Worm (Caenorhabditis elegans): ENCODE measurements around the gene T02B11.6.

T02B11.6 gene

ce11 chrV:889216-889615, at the start of gene T02B11.6:
Gene T02B11.6 (minus strand): TSS chrV:889316.
- TF ChIP-seq nhr-237 (tag; optimal IDR thresholded peaks at IDR 0.05): no peak
- TF ChIP-seq cnd-1 (tag; optimal IDR thresholded peaks at IDR 0.05): no peak
- TF ChIP-seq nhr-12 (tag; optimal IDR thresholded peaks at IDR 0.05): no peak
- no peak for TF ChIP-seq lin-32 (GFP tag; optimal IDR thresholded peaks at IDR 0.05)
- no peak for TF ChIP-seq sem-2 (GFP tag; optimal IDR thresholded peaks at IDR 0.05)
- no peak for TF ChIP-seq elt-3 (tag; optimal IDR thresholded peaks at IDR 0.05)
- TF ChIP-seq elt-1 (tag; optimal IDR thresholded peaks at IDR 0.05; ENCODE audit: borderline replicate concordance, insufficient read depth): no peak
- no peak for TF ChIP-seq ceh-39 (tag; optimal IDR thresholded peaks at IDR 0.05)
- no peak for TF ChIP-seq lsy-2 (tag; optimal IDR thresholded peaks at IDR 0.05)

ce11 chrV:917488-917887, 28.4 kb upstream of the T02B11.6 start, which contains the start of gene H24K24.2:
Gene H24K24.2 (plus strand): TSS chrV:917788.
- TF ChIP-seq cnd-1 (tag; optimal IDR thresholded peaks at IDR 0.05): no peak
- TF ChIP-seq ceh-43 (GFP tag; optimal IDR thresholded peaks at IDR 0.05): no peak
- no peak for TF ChIP-seq unc-120 (tag; optimal IDR thresholded peaks at IDR 0.05; ENCODE audit: poor library complexity, severe bottlenecking)
- no peak for TF ChIP-seq nhr-12 (tag; optimal IDR thresholded peaks at IDR 0.05)
- TF ChIP-seq snpc-4 (tag; optimal IDR thresholded peaks at IDR 0.05): no peak
- TF ChIP-seq lin-13 (tag; optimal IDR thresholded peaks at IDR 0.05): no peak
- TF ChIP-seq nhr-28 (tag; optimal IDR thresholded peaks at IDR 0.05): no peak
- TF ChIP-seq mep-1 (tag; optimal IDR thresholded peaks at IDR 0.05): no peak
- TF ChIP-seq hlh-1 (tag; optimal IDR thresholded peaks at IDR 0.05): no peak
- no peak for TF ChIP-seq ceh-39 (tag; optimal IDR thresholded peaks at IDR 0.05)
- TF ChIP-seq blmp-1 (tag; optimal IDR thresholded peaks at IDR 0.05): no peak
- TF ChIP-seq flh-1 (GFP tag; optimal IDR thresholded peaks at IDR 0.05): no peak
- TF ChIP-seq sptf-1 (tag; optimal IDR thresholded peaks at IDR 0.05): no peak
- no peak for TF ChIP-seq nhr-237 (tag; optimal IDR thresholded peaks at IDR 0.05)
- no peak for TF ChIP-seq zip-8 (tag; optimal IDR thresholded peaks at IDR 0.05)
- no peak for TF ChIP-seq nhr-76 (tag; optimal IDR thresholded peaks at IDR 0.05)
- no peak for TF ChIP-seq drap-1 (GFP tag; optimal IDR thresholded peaks at IDR 0.05)
- TF ChIP-seq unc-39 (tag; optimal IDR thresholded peaks at IDR 0.05): no peak

ce11 chrV:915716-916115, 26.6 kb upstream of the T02B11.6 start:
- TF ChIP-seq elt-1 (tag; optimal IDR thresholded peaks at IDR 0.05; ENCODE audit: borderline replicate concordance, insufficient read depth) (no peak), nhr-237 (tag; optimal IDR thresholded peaks at IDR 0.05) (no peak), elt-3 (tag; optimal IDR thresholded peaks at IDR 0.05) (no peak), M03D4.4 (tag; optimal IDR thresholded peaks at IDR 0.05) (no peak), nhr-28 (tag; optimal IDR thresholded peaks at IDR 0.05) (no peak), unc-120 (tag; optimal IDR thresholded peaks at IDR 0.05; ENCODE audit: poor library complexity, severe bottlenecking) (no peak), ceh-83 (GFP tag; optimal IDR thresholded peaks at IDR 0.05) (no peak), drap-1 (GFP tag; optimal IDR thresholded peaks at IDR 0.05) (no peak), pha-4 (tag; optimal IDR thresholded peaks at IDR 0.05) (no peak), hlh-1 (tag; optimal IDR thresholded peaks at IDR 0.05) (no peak), mls-2 (tag; optimal IDR thresholded peaks at IDR 0.05) (no peak), snpc-4 (tag; optimal IDR thresholded peaks at IDR 0.05) (no peak), unc-39 (tag; optimal IDR thresholded peaks at IDR 0.05) (no peak)

- TF ChIP-seq hlh-1 (tag; optimal IDR thresholded peaks at IDR 0.05) (no peak), flh-1 (GFP tag; optimal IDR thresholded peaks at IDR 0.05) (no peak), mep-1 (tag; optimal IDR thresholded peaks at IDR 0.05) (no peak)
Measured at ce11 chrV:911474-911873, 22.4 kb upstream of the T02B11.6 start, which contains the start of gene adh-5. Gene adh-5 (plus strand): TSS chrV:911774.

- TF ChIP-seq sem-2 (GFP tag; optimal IDR thresholded peaks at IDR 0.05): no peak
- peak; percentile 81 for TF ChIP-seq elt-1 (tag; optimal IDR thresholded peaks at IDR 0.05; ENCODE audit: borderline replicate concordance, insufficient read depth)
Measured at ce11 chrV:910588-910987, 21.5 kb upstream of the T02B11.6 start.

- no peak for TF ChIP-seq hlh-1 (tag; optimal IDR thresholded peaks at IDR 0.05)
- TF ChIP-seq mls-2 (tag; optimal IDR thresholded peaks at IDR 0.05): no peak
- TF ChIP-seq nhr-28 (tag; optimal IDR thresholded peaks at IDR 0.05): no peak
- no peak for TF ChIP-seq unc-39 (tag; optimal IDR thresholded peaks at IDR 0.05)
- no peak for TF ChIP-seq cnd-1 (tag; optimal IDR thresholded peaks at IDR 0.05)
- TF ChIP-seq snpc-4 (tag; optimal IDR thresholded peaks at IDR 0.05): no peak
- no peak for TF ChIP-seq M03D4.4 (tag; optimal IDR thresholded peaks at IDR 0.05)
- TF ChIP-seq elt-3 (tag; optimal IDR thresholded peaks at IDR 0.05): no peak
- no peak for TF ChIP-seq mep-1 (tag; optimal IDR thresholded peaks at IDR 0.05)
- no peak for TF ChIP-seq ces-1 (GFP tag; optimal IDR thresholded peaks at IDR 0.05)
- no peak for TF ChIP-seq lsy-2 (tag; optimal IDR thresholded peaks at IDR 0.05)
Measured at ce11 chrV:908681-909080, 19.6 kb upstream of the T02B11.6 start.

All from whole organism, mixed stage, embryonic.